Worm (Caenorhabditis elegans): ENCODE measurements around the gene far-6.

The far-6 gene

DNA sequence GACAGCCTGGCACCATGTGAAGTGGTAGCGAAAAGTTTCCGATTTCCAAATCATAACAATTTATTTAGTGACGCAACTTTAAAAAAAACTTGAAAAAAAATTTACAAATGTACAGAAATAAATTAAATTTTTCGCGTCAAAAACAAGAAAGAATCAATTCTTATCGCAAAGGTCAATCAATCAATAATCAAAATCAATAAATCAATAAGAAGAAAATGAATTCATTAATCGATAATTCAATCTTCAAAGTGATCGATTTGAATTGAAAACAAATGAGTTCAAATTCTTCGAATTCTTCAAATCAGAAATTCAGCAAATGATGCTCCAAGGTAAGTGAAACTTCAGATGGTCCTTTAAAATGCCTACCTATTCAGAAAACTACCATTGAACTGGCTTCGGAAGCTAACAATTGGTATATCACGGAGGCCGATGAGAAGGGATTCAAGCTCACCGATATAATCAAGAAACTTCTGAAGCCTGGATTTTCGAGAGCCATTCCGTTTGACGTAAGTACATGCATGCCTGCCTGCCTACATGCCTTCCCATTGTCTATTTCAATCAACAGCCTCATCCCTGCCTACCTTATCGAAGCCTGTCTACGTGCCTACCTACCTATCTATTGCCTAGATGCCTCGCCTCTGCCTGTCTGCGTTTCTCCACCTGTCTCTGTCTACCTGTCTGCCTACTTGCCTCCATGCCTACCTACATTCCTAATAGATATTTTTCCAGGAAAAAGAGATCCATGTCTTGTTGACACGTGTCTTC is 8.1 kb upstream of the far-6 start:
- TF ChIP-seq peb-1 (tag; optimal IDR thresholded peaks at IDR 0.05) (no peak), lin-39 (tag; optimal IDR thresholded peaks at IDR 0.05) (no peak), nhr-77 (tag; optimal IDR thresholded peaks at IDR 0.05) (no peak), mab-5 (tag; optimal IDR thresholded peaks at IDR 0.05) (no peak), egl-27 (tag; optimal IDR thresholded peaks at IDR 0.05) (no peak), F13H6.1 (tag; optimal IDR thresholded peaks at IDR 0.05) (no peak), mdl-1 (tag; optimal IDR thresholded peaks at IDR 0.05) (no peak), nhr-21 (tag; optimal IDR thresholded peaks at IDR 0.05) (no peak), sem-4 (tag; optimal IDR thresholded peaks at IDR 0.05) (no peak), sma-3 (GFP tag; optimal IDR thresholded peaks at IDR 0.05) (no peak), unc-55 (GFP tag; optimal IDR thresholded peaks at IDR 0.05) (no peak), nhr-129 (tag; optimal IDR thresholded peaks at IDR 0.05) (no peak), ceh-16 (tag; optimal IDR thresholded peaks at IDR 0.05) (no peak), nhr-6 (tag; optimal IDR thresholded peaks at IDR 0.05) (no peak), nhr-237 (tag; optimal IDR thresholded peaks at IDR 0.05) (no peak)

DNA sequence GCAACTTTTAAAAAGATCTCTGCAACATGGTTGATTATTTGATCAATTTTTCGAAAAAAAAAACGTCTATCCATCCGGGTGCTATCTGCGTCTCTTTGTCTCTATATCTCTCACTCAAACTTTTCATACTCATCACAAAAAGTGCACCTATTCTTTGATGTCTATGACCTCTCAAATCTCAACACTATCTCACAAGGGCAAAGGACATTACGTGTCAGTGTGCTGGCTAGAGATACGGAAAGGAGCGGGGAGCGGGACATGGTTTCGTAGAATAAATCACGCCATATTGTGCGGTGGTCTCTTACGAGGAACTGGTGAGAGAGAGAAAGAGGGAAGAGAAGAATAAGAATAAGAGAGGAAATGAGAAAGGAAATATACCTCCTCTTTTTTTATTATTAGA is 5.7 kb upstream of the far-6 start:
- no peak for TF ChIP-seq Y55F3AM.14 (GFP tag; optimal IDR thresholded peaks at IDR 0.05)
- no peak for TF ChIP-seq nhr-11 (tag; optimal IDR thresholded peaks at IDR 0.05)
- no peak for TF ChIP-seq ama-1 (optimal IDR thresholded peaks at IDR 0.05)
- peak; percentile 88 for TF ChIP-seq nhr-21 (tag; optimal IDR thresholded peaks at IDR 0.05)
- no peak for TF ChIP-seq snpc-4 (tag; optimal IDR thresholded peaks at IDR 0.05)
- TF ChIP-seq C34F6.9 (tag; optimal IDR thresholded peaks at IDR 0.05) = peak; percentile 87
- no peak for TF ChIP-seq R02D3.7 (tag; optimal IDR thresholded peaks at IDR 0.05)
- TF ChIP-seq aly-2 (tag; optimal IDR thresholded peaks at IDR 0.05) = no peak
- TF ChIP-seq mdl-1 (tag; optimal IDR thresholded peaks at IDR 0.05) = peak in 1 of 2 experiments; percentile 64
- peak; percentile 97 for TF ChIP-seq nhr-129 (tag; optimal IDR thresholded peaks at IDR 0.05)
- TF ChIP-seq ztf-1 (GFP tag; conservative IDR thresholded peaks at IDR 0.05) = no peak
- TF ChIP-seq elt-1 (tag; optimal IDR thresholded peaks at IDR 0.05) = no peak
- no peak for TF ChIP-seq nhr-23 (tag; optimal IDR thresholded peaks at IDR 0.05)
- TF ChIP-seq ZK546.5 (tag; optimal IDR thresholded peaks at IDR 0.05) = no peak
- TF ChIP-seq nhr-6 (tag; optimal IDR thresholded peaks at IDR 0.05) = peak; percentile 69
- TF ChIP-seq fos-1 (tag; optimal IDR thresholded peaks at IDR 0.05) = peak; percentile 90
- no peak for TF ChIP-seq ztf-11 (tag; optimal IDR thresholded peaks at IDR 0.05)
- no peak for TF ChIP-seq lin-11 (tag; optimal IDR thresholded peaks at IDR 0.05)
- no peak for TF ChIP-seq ceh-82 (tag; optimal IDR thresholded peaks at IDR 0.05)
- peak; percentile 92 for TF ChIP-seq sma-9 (GFP tag; optimal IDR thresholded peaks at IDR 0.05)
- no peak for TF ChIP-seq sma-9 (tag; optimal IDR thresholded peaks at IDR 0.05)
- TF ChIP-seq crh-2 (tag; optimal IDR thresholded peaks at IDR 0.05) = peak; percentile 98
- no peak for TF ChIP-seq zag-1 (tag; optimal IDR thresholded peaks at IDR 0.05)
- TF ChIP-seq elt-3 (tag; optimal IDR thresholded peaks at IDR 0.05) = no peak
- TF ChIP-seq blmp-1 (tag; optimal IDR thresholded peaks at IDR 0.05; ENCODE audit: insufficient read depth) = peak; percentile 36
- TF ChIP-seq mbf-1 (tag; optimal IDR thresholded peaks at IDR 0.05) = no peak
- TF ChIP-seq ztf-4 (tag; optimal IDR thresholded peaks at IDR 0.05) = peak; percentile 48
- TF ChIP-seq skn-1 (tag; optimal IDR thresholded peaks at IDR 0.05) = no peak
- TF ChIP-seq unc-62 (GFP tag; optimal IDR thresholded peaks at IDR 0.05) = peak; percentile 29
- TF ChIP-seq peb-1 (tag; optimal IDR thresholded peaks at IDR 0.05) = no peak
- TF ChIP-seq lin-39 (tag; optimal IDR thresholded peaks at IDR 0.05) = no peak
- peak; percentile 73 for TF ChIP-seq gmeb-1 (tag; optimal IDR thresholded peaks at IDR 0.05)
- TF ChIP-seq lsy-2 (tag; optimal IDR thresholded peaks at IDR 0.05) = peak in 1 of 2 experiments; percentile 82
- TF ChIP-seq unc-55 (GFP tag; optimal IDR thresholded peaks at IDR 0.05) = no peak
- peak; percentile 93 for TF ChIP-seq sma-3 (GFP tag; optimal IDR thresholded peaks at IDR 0.05)
- no peak for TF ChIP-seq mab-5 (tag; optimal IDR thresholded peaks at IDR 0.05)
- no peak for TF ChIP-seq dmd-4 (tag; optimal IDR thresholded peaks at IDR 0.05)
- no peak for TF ChIP-seq alr-1 (tag; optimal IDR thresholded peaks at IDR 0.05)
- no peak for TF ChIP-seq unc-39 (tag; optimal IDR thresholded peaks at IDR 0.05)
- peak; percentile 53 for TF ChIP-seq nhr-25 (tag; optimal IDR thresholded peaks at IDR 0.05)
- TF ChIP-seq sem-4 (tag; optimal IDR thresholded peaks at IDR 0.05) = peak; percentile 45
- TF ChIP-seq nhr-12 (tag; optimal IDR thresholded peaks at IDR 0.05) = no peak
- TF ChIP-seq F13H6.1 (tag; optimal IDR thresholded peaks at IDR 0.05) = peak; percentile 88
- no peak for TF ChIP-seq nhr-237 (tag; optimal IDR thresholded peaks at IDR 0.05)
- peak; percentile 85 for TF ChIP-seq egl-27 (tag; optimal IDR thresholded peaks at IDR 0.05)
- TF ChIP-seq lin-13 (GFP tag; optimal IDR thresholded peaks at IDR 0.05) = peak; percentile 34
- no peak for TF ChIP-seq nhr-10 (tag; optimal IDR thresholded peaks at IDR 0.05)
- TF ChIP-seq ceh-16 (tag; optimal IDR thresholded peaks at IDR 0.05) = no peak
- peak; percentile 42 for TF ChIP-seq nhr-77 (tag; optimal IDR thresholded peaks at IDR 0.05)
